Worm (Caenorhabditis elegans) whole organism, midembryonic: Measurements from ENCODE around the gene mig-23.

Experiments
- T22C8.4 ChIP-seq: fragments of 200-800 bp; sonication (Bioruptor generic); IDR thresholded peaks from 2 replicates; pipeline ENCODE4 v1.3.6; 2022; ENCODE audit warnings: missing genetic modification characterization, missing compliant biosample characterization
- cog-1 ChIP-seq: sonication (generic microtip); optimal IDR thresholded peaks from 2 replicates; lab custom pipeline; 2016; ENCODE audit warnings: missing genetic modification characterization, missing compliant biosample characterization
- flt-1 ChIP-seq: fragments of 200-800 bp; sonication (Bioruptor generic); IDR thresholded peaks from 2 replicates; pipeline ENCODE4 v1.3.6; 2022; ENCODE audit warnings: missing genetic modification characterization, missing compliant biosample characterization
- klf-2 ChIP-seq: fragments of 200-800 bp; sonication (Bioruptor generic); conservative IDR thresholded peaks from 2 replicates; pipeline ENCODE4 v1.3.6; 2022; ENCODE audit warnings: missing genetic modification reagents, missing genetic modification characterization, missing compliant biosample characterization
- med-1 ChIP-seq: sonication (generic microtip); optimal IDR thresholded peaks from 2 replicates; lab custom pipeline; 2017; ENCODE audit warnings: missing genetic modification characterization, mild to moderate bottlenecking, missing compliant biosample characterization, antibody characterized with exemption, missing genetic modification reagents; ENCODE audit not compliant: insufficient read depth
- ref-1 ChIP-seq: fragments of 200-800 bp; sonication (Bioruptor generic); conservative IDR thresholded peaks from 2 replicates; pipeline ENCODE4 v1.3.6; 2022; ENCODE audit warnings: missing genetic modification reagents, missing genetic modification characterization, missing compliant biosample characterization
- tab-1 ChIP-seq: fragments of 200-800 bp; sonication (Bioruptor generic); IDR thresholded peaks from 2 replicates; pipeline ENCODE4 v1.3.6; 2022; ENCODE audit warnings: missing genetic modification characterization, missing compliant biosample characterization
- ztf-23 ChIP-seq: fragments of 200-800 bp; sonication (Bioruptor generic); IDR thresholded peaks from 2 replicates; pipeline ENCODE4 v1.3.6; 2022; ENCODE audit warnings: missing genetic modification reagents, missing genetic modification characterization, missing compliant biosample characterization
- ztf-29 ChIP-seq: fragments of 200-800 bp; sonication (Bioruptor generic); IDR thresholded peaks from 2 replicates; pipeline ENCODE4 v1.3.6; 2022; ENCODE audit warnings: missing genetic modification reagents, missing genetic modification characterization, missing compliant biosample characterization

ce11 chrX:5981698-5982097 lies 33.0 kb upstream of the mig-23 start:
- TF ChIP-seq ztf-23 (GFP tag; lab: Robert Waterston, UW): no peak
- no peak for TF ChIP-seq klf-2 (GFP tag; lab: Robert Waterston, UW)
- no peak for TF ChIP-seq flt-1 (GFP tag; lab: Robert Waterston, UW)
- no peak for TF ChIP-seq ztf-29 (GFP tag; lab: Robert Waterston, UW)
- TF ChIP-seq ref-1: no peak
- TF ChIP-seq med-1: no peak
- TF ChIP-seq cog-1 (tag; lab: Kevin White, UChicago): no peak
- TF ChIP-seq T22C8.4: no peak
- no peak for TF ChIP-seq tab-1 (GFP tag; lab: Robert Waterston, UW)
